Fruit fly (Drosophila melanogaster) whole organism, prepupa: ENCODE measurements around the gene CG6418.

Experiments used
- Blimp-1 ChIP-seq: fragments of 200-800 bp; sonication (Bioruptor generic); optimal IDR thresholded peaks from 3 replicates; lab custom pipeline; 2017; ENCODE audit warnings: missing biosample characterization, missing genetic modification characterization, mild to moderate bottlenecking, moderate library complexity, missing genetic modification reagents
- CG11294 ChIP-seq: fragments of 200-800 bp; sonication (Bioruptor generic); IDR thresholded peaks from 2 replicates; pipeline ENCODE4 v1.3.6; 2022; ENCODE audit warnings: missing biosample characterization, missing genetic modification characterization
- CG11762 ChIP-seq: fragments of 200-800 bp; sonication (Bioruptor generic); optimal IDR thresholded peaks from 3 replicates; lab custom pipeline; 2016; ENCODE audit warnings: missing biosample characterization, missing genetic modification characterization; ENCODE audit not compliant: insufficient read depth
- CG11902 ChIP-seq: fragments of 200-800 bp; sonication (Bioruptor generic); optimal IDR thresholded peaks from 3 replicates; lab custom pipeline; 2016; ENCODE audit warnings: missing biosample characterization, missing genetic modification characterization
- CG15336 ChIP-seq: fragments of 200-800 bp; sonication (Bioruptor generic); IDR thresholded peaks from 2 replicates; pipeline ENCODE4 v1.3.6; 2022; ENCODE audit warnings: missing biosample characterization, missing genetic modification characterization
- CG1621 ChIP-seq: fragments of 200-800 bp; sonication (Bioruptor generic); optimal IDR thresholded peaks from 3 replicates; lab custom pipeline; 2018; ENCODE audit warnings: missing biosample characterization, mild to moderate bottlenecking, missing genetic modification characterization
- CG16779 ChIP-seq: fragments of 200-800 bp; sonication (Bioruptor generic); optimal IDR thresholded peaks from 3 replicates; lab custom pipeline; 2017; ENCODE audit warnings: missing biosample characterization, mild to moderate bottlenecking, missing genetic modification characterization
- CG3032 ChIP-seq: fragments of 200-800 bp; optimal IDR thresholded peaks from 2 replicates; lab custom pipeline; 2019; ENCODE audit warnings: missing biosample characterization, mild to moderate bottlenecking, missing genetic modification characterization, moderate library complexity
- CG31627 ChIP-seq: fragments of 200-800 bp; sonication (Bioruptor generic); optimal IDR thresholded peaks from 3 replicates; lab custom pipeline; 2016; ENCODE audit warnings: missing biosample characterization, missing genetic modification characterization
- CG32006 ChIP-seq: fragments of 200-800 bp; sonication (Bioruptor generic); optimal IDR thresholded peaks from 3 replicates; lab custom pipeline; 2017; ENCODE audit warnings: missing biosample characterization, mild to moderate bottlenecking, missing genetic modification characterization
- CG34406 ChIP-seq: fragments of 200-800 bp; sonication (Bioruptor generic); optimal IDR thresholded peaks from 3 replicates; lab custom pipeline; 2016; ENCODE audit warnings: missing biosample characterization, missing genetic modification characterization
- CG4318 ChIP-seq: fragments of 200-800 bp; sonication (Bioruptor generic); optimal IDR thresholded peaks from 3 replicates; lab custom pipeline; 2017; ENCODE audit warnings: missing biosample characterization, mild to moderate bottlenecking, missing genetic modification characterization
- CG6792 ChIP-seq: fragments of 200-800 bp; sonication (Bioruptor generic); optimal IDR thresholded peaks from 3 replicates; lab custom pipeline; 2016; ENCODE audit warnings: missing biosample characterization, missing genetic modification characterization
- CG6854 ChIP-seq: fragments of 200-800 bp; sonication (Bioruptor generic); optimal IDR thresholded peaks from 2 replicates; lab custom pipeline; 2017; ENCODE audit warnings: missing biosample characterization, mild to moderate bottlenecking, missing genetic modification characterization
- CG8119 ChIP-seq: fragments of 200-800 bp; sonication (Bioruptor generic); IDR thresholded peaks from 3 replicates; pipeline ENCODE4 v1.3.6; 2022; ENCODE audit warnings: missing biosample characterization, missing genetic modification characterization
- CG8319 ChIP-seq: fragments of 200-800 bp; sonication (Bioruptor generic); optimal IDR thresholded peaks from 3 replicates; lab custom pipeline; 2016; ENCODE audit warnings: missing biosample characterization, missing genetic modification characterization
- CG9139 ChIP-seq: fragments of 200-800 bp; sonication (Bioruptor generic); optimal IDR thresholded peaks from 3 replicates; lab custom pipeline; 2017; ENCODE audit warnings: missing biosample characterization, mild to moderate bottlenecking, missing genetic modification characterization
- Eip75B ChIP-seq: fragments of 200-800 bp; sonication (Bioruptor generic); optimal IDR thresholded peaks from 3 replicates; lab custom pipeline; 2016; ENCODE audit warnings: missing biosample characterization, missing genetic modification characterization
- Eip78C ChIP-seq: fragments of 200-800 bp; sonication (Bioruptor generic); peaks from one replicate; lab custom pipeline; 2016; ENCODE audit warnings: missing biosample characterization, missing genetic modification characterization
- Eip93F ChIP-seq: fragments of 200-800 bp; sonication (Bioruptor generic); optimal IDR thresholded peaks from 2 replicates; lab custom pipeline; 2016; ENCODE audit warnings: missing biosample characterization, mild to moderate bottlenecking, missing genetic modification characterization
- Ets21C ChIP-seq: fragments of 200-800 bp; sonication (Bioruptor generic); optimal IDR thresholded peaks from 3 replicates; lab custom pipeline; 2016; ENCODE audit warnings: missing biosample characterization, missing genetic modification characterization
- Ets96B ChIP-seq: fragments of 200-800 bp; optimal IDR thresholded peaks from 2 replicates; lab custom pipeline; 2019; ENCODE audit warnings: missing biosample characterization, mild to moderate bottlenecking, missing genetic modification characterization, moderate library complexity
- Gug ChIP-seq: fragments of 200-800 bp; sonication (Bioruptor generic); IDR thresholded peaks from 2 replicates; pipeline ENCODE4 v1.3.6; 2022; ENCODE audit warnings: missing biosample characterization, missing genetic modification characterization
- Hr39 ChIP-seq: fragments of 200-800 bp; sonication (Bioruptor generic); optimal IDR thresholded peaks from 2 replicates; lab custom pipeline; 2016; ENCODE audit warnings: missing biosample characterization, missing genetic modification characterization
- Hr4 ChIP-seq: fragments of 200-800 bp; sonication (Bioruptor generic); optimal IDR thresholded peaks from 3 replicates; lab custom pipeline; 2016; ENCODE audit warnings: missing biosample characterization, missing genetic modification characterization
- Lpt ChIP-seq: fragments of 200-800 bp; sonication (Bioruptor generic); optimal IDR thresholded peaks from 3 replicates; lab custom pipeline; 2016; ENCODE audit warnings: missing biosample characterization, missing genetic modification characterization
- Met ChIP-seq: fragments of 200-800 bp; sonication (Bioruptor generic); optimal IDR thresholded peaks from 3 replicates; lab custom pipeline; 2016; ENCODE audit warnings: missing biosample characterization, missing genetic modification characterization
- OdsH ChIP-seq: fragments of 200-800 bp; sonication (Bioruptor generic); optimal IDR thresholded peaks from 3 replicates; lab custom pipeline; 2016; ENCODE audit warnings: missing biosample characterization, missing genetic modification characterization
- Smox ChIP-seq: fragments of 200-800 bp; sonication (Bioruptor generic); optimal IDR thresholded peaks from 3 replicates; lab custom pipeline; 2016; ENCODE audit warnings: missing biosample characterization, missing genetic modification characterization
- Sox14 ChIP-seq: fragments of 200-800 bp; sonication (Bioruptor generic); optimal IDR thresholded peaks from 3 replicates; lab custom pipeline; 2016; ENCODE audit warnings: missing biosample characterization, missing genetic modification characterization
- Sox15 ChIP-seq: fragments of 200-800 bp; sonication (Bioruptor generic); optimal IDR thresholded peaks from 3 replicates; lab custom pipeline; 2016; ENCODE audit warnings: missing biosample characterization, missing genetic modification characterization
- acj6 ChIP-seq: fragments of 200-800 bp; sonication (Bioruptor generic); optimal IDR thresholded peaks from 3 replicates; lab custom pipeline; 2016; ENCODE audit warnings: missing biosample characterization, missing genetic modification characterization
- dac ChIP-seq: fragments of 200-800 bp; sonication (Bioruptor generic); optimal IDR thresholded peaks from 2 replicates; lab custom pipeline; 2017; ENCODE audit warnings: missing biosample characterization, mild to moderate bottlenecking, missing genetic modification characterization
- dsx ChIP-seq: fragments of 200-800 bp; optimal IDR thresholded peaks from 3 replicates; lab custom pipeline; 2019; ENCODE audit warnings: missing biosample characterization, mild to moderate bottlenecking, missing genetic modification characterization, moderate library complexity; ENCODE audit not compliant: poor library complexity, severe bottlenecking
- eg ChIP-seq: fragments of 200-800 bp; sonication (Bioruptor generic); IDR thresholded peaks from 3 replicates; pipeline ENCODE4 v1.3.6; 2022; ENCODE audit warnings: missing biosample characterization, missing genetic modification characterization
- fd59A ChIP-seq: fragments of 200-800 bp; sonication (Bioruptor generic); optimal IDR thresholded peaks from 2 replicates; lab custom pipeline; 2017; ENCODE audit warnings: missing biosample characterization, mild to moderate bottlenecking, missing genetic modification characterization, missing genetic modification reagents
- fd85E ChIP-seq: fragments of 200-800 bp; sonication (Bioruptor generic); optimal IDR thresholded peaks from 3 replicates; lab custom pipeline; 2016; ENCODE audit warnings: missing biosample characterization, missing genetic modification characterization
- fkh ChIP-seq: fragments of 200-800 bp; sonication (Bioruptor generic); optimal IDR thresholded peaks from 3 replicates; lab custom pipeline; 2017; ENCODE audit warnings: missing biosample characterization, mild to moderate bottlenecking, missing genetic modification characterization, moderate library complexity
- net ChIP-seq: fragments of 200-800 bp; sonication (Bioruptor generic); optimal IDR thresholded peaks from 3 replicates; lab custom pipeline; 2016; ENCODE audit warnings: missing biosample characterization, missing genetic modification characterization
- pdm3 ChIP-seq: fragments of 200-800 bp; sonication (Bioruptor generic); optimal IDR thresholded peaks from 3 replicates; lab custom pipeline; 2016; ENCODE audit warnings: missing biosample characterization, missing genetic modification characterization
- ss ChIP-seq, 2 experiments: fragments of 200-800 bp; sonication (Bioruptor generic); optimal IDR thresholded peaks; 2 replicates in 1 of 2; 3 replicates in 1 of 2; lab custom pipeline; 2017 to 2018; ENCODE audit warnings: mild to moderate bottlenecking in 2 of 2, missing biosample characterization in 2 of 2, missing genetic modification characterization in 2 of 2, moderate library complexity in 1 of 2
- svp ChIP-seq: fragments of 200-800 bp; sonication (Bioruptor generic); peaks from one replicate; lab custom pipeline; 2016; ENCODE audit warnings: missing biosample characterization, missing genetic modification characterization
- vri ChIP-seq: fragments of 200-800 bp; sonication (Bioruptor generic); optimal IDR thresholded peaks from 3 replicates; lab custom pipeline; 2016; ENCODE audit warnings: missing biosample characterization, mild to moderate bottlenecking, missing genetic modification characterization

Gene CG6418

dm6 chr3L:10899087-10899511, 20.3 kb upstream of the CG6418 start, which contains the start of gene Aps (continued):
- no peak for TF ChIP-seq Eip93F (GFP tag; lab: Kevin White, UChicago)
- no peak for TF ChIP-seq fd85E
- no peak for TF ChIP-seq Ets21C (GFP tag; lab: Kevin White, UChicago)
- TF ChIP-seq Met: peak; percentile 60
- TF ChIP-seq vri (GFP tag; lab: Kevin White, UChicago): no peak
- TF ChIP-seq Blimp-1 (GFP tag; lab: Kevin White, UChicago): no peak
- no peak for TF ChIP-seq fd59A (GFP tag; lab: Kevin White, UChicago)
- no peak for TF ChIP-seq Lpt (GFP tag; lab: Kevin White, UChicago)
- TF ChIP-seq CG32006 (GFP tag; lab: Kevin White, UChicago): no peak
- TF ChIP-seq net (GFP tag; lab: Kevin White, UChicago): no peak
- TF ChIP-seq Ets96B: no peak

- TF ChIP-seq CG8119 (GFP tag; lab: Robert Waterston, UW) (peak; percentile 24; the same call in 1 of the 3 replicates), Gug (no peak), vri (GFP tag; lab: Kevin White, UChicago) (no peak), CG11294 (no peak), CG6854 (GFP tag; lab: Kevin White, UChicago) (no peak), dsx (GFP tag; lab: Kevin White, UChicago) (no peak), ss (GFP tag; optimal IDR thresholded peaks at IDR 0.05; lab: Kevin White, UChicago) (peak; percentile 49 to 64), Sox15 (no peak), CG16779 (tag; lab: Kevin White, UChicago) (peak; percentile 12), Eip75B (GFP tag; lab: Kevin White, UChicago) (no peak), fkh (GFP tag; lab: Kevin White, UChicago) (peak; percentile 47), dac (GFP tag; lab: Kevin White, UChicago) (no peak), Eip78C (GFP tag; lab: Kevin White, UChicago) (peak; percentile 5), CG3032 (tag; lab: Kevin White, UChicago) (peak; percentile 14), Sox14 (GFP tag; lab: Kevin White, UChicago) (no peak), CG34406 (no peak), CG11762 (GFP tag; lab: Kevin White, UChicago) (no peak), CG1621 (tag; lab: Kevin White, UChicago) (peak; percentile 1), CG9139 (GFP tag; lab: Kevin White, UChicago) (peak; percentile 21), svp (GFP tag; lab: Kevin White, UChicago) (no peak), CG4318 (no peak), eg (GFP tag; lab: Robert Waterston, UW) (no peak), CG32006 (GFP tag; lab: Kevin White, UChicago) (peak; percentile 9), CG8319 (no peak)
Measured at dm6 chr3L:10898256-10898735, 19.5 kb upstream of the CG6418 start.

dm6 chr3L:10897534-10898255, 18.9 kb upstream of the CG6418 start:
- TF ChIP-seq dsx (GFP tag; lab: Kevin White, UChicago): peak; percentile 44
- TF ChIP-seq Met: peak; percentile 7
- TF ChIP-seq eg (GFP tag; lab: Robert Waterston, UW): no peak
- TF ChIP-seq Hr4 (GFP tag; lab: Kevin White, UChicago): peak; percentile 32
- TF ChIP-seq CG32006 (GFP tag; lab: Kevin White, UChicago): no peak
- no peak for TF ChIP-seq CG8119 (GFP tag; lab: Robert Waterston, UW)
- TF ChIP-seq ss (GFP tag; optimal IDR thresholded peaks at IDR 0.05; lab: Kevin White, UChicago): peak in 1 of 2 experiments; percentile 39
- TF ChIP-seq CG16779 (tag; lab: Kevin White, UChicago): peak; percentile 19
- peak; percentile 39 for TF ChIP-seq net (GFP tag; lab: Kevin White, UChicago)
- TF ChIP-seq acj6 (GFP tag; lab: Kevin White, UChicago): peak; percentile 39
- TF ChIP-seq Hr39 (GFP tag; lab: Kevin White, UChicago): peak; percentile 1
- peak; percentile 22 for TF ChIP-seq OdsH (GFP tag; lab: Kevin White, UChicago)
- TF ChIP-seq svp (GFP tag; lab: Kevin White, UChicago): peak; percentile 61
- TF ChIP-seq Sox14 (GFP tag; lab: Kevin White, UChicago): peak; percentile 61
- TF ChIP-seq Gug: no peak
- peak; percentile 24 for TF ChIP-seq Lpt (GFP tag; lab: Kevin White, UChicago)
- no peak for TF ChIP-seq CG11902 (GFP tag; lab: Kevin White, UChicago)
- TF ChIP-seq pdm3 (GFP tag; lab: Kevin White, UChicago): peak; percentile 28
- TF ChIP-seq CG1621 (tag; lab: Kevin White, UChicago): no peak
- TF ChIP-seq fd59A (GFP tag; lab: Kevin White, UChicago): no peak
- TF ChIP-seq vri (GFP tag; lab: Kevin White, UChicago): peak; percentile 35
- TF ChIP-seq fkh (GFP tag; lab: Kevin White, UChicago): peak; percentile 49
- no peak for TF ChIP-seq CG6792
- TF ChIP-seq Eip78C (GFP tag; lab: Kevin White, UChicago): peak; percentile 65
- TF ChIP-seq CG31627 (GFP tag; lab: Kevin White, UChicago): peak; percentile 3
- TF ChIP-seq CG15336 (GFP tag; lab: Robert Waterston, UW): no peak; the same call in 1 of the 2 replicates
- TF ChIP-seq Smox (GFP tag; lab: Kevin White, UChicago): peak; percentile 3
- TF ChIP-seq, all 60 proteins: peak for 18
